Worm (Caenorhabditis elegans) whole organism, young adult: ENCODE measurements around the gene str-68.

Experiments
- C17E4.6 ChIP-seq: fragments of 200-800 bp; sonication (Bioruptor generic); IDR thresholded peaks from 2 replicates; pipeline ENCODE4 v1.3.6; 2022; ENCODE audit warnings: missing genetic modification reagents, missing genetic modification characterization, missing compliant biosample characterization
- F57C9.4 ChIP-seq: sonication (generic microtip); optimal IDR thresholded peaks from 2 replicates; lab custom pipeline; 2017; ENCODE audit warnings: mild to moderate bottlenecking, missing genetic modification characterization, missing compliant biosample characterization
- ZK185.1 ChIP-seq: sonication (generic microtip); optimal IDR thresholded peaks from 2 replicates; lab custom pipeline; 2016; ENCODE audit warnings: mild to moderate bottlenecking, missing genetic modification characterization, missing compliant biosample characterization; ENCODE audit not compliant: poor library complexity, severe bottlenecking
- ama-1 ChIP-seq, 3 experiments: fragments of 150-350 bp in 1 of 3; sonication (generic microtip) in 2 of 3; optimal IDR thresholded peaks; 2 replicates each; lab custom pipeline; 2014 to 2018; ENCODE audit warnings: missing biosample characterization in 2 of 3, missing genetic modification characterization in 2 of 3, missing genetic modification reagents in 2 of 3
- dpl-1 ChIP-seq: fragments of 150-350 bp; optimal IDR thresholded peaks from 2 replicates; lab custom pipeline; 2014; ENCODE audit warnings: missing biosample characterization, missing genetic modification reagents, missing genetic modification characterization
- egl-44 ChIP-seq: fragments of 200-800 bp; sonication (Bioruptor generic); IDR thresholded peaks from 2 replicates; pipeline ENCODE4 v1.3.6; 2022; ENCODE audit warnings: missing genetic modification reagents, missing genetic modification characterization, missing compliant biosample characterization
- egrh-3 ChIP-seq: fragments of 200-800 bp; sonication (Bioruptor generic); IDR thresholded peaks from 2 replicates; pipeline ENCODE4 v1.3.6; 2022; ENCODE audit warnings: missing genetic modification reagents, missing genetic modification characterization, missing compliant biosample characterization
- lin-54 ChIP-seq: fragments of 200-800 bp; sonication (Bioruptor generic); optimal IDR thresholded peaks from 2 replicates; lab custom pipeline; 2018; ENCODE audit warnings: mild to moderate bottlenecking, missing genetic modification characterization, missing compliant biosample characterization
- pha-4 ChIP-seq: fragments of 150-350 bp; sonication (generic microtip); optimal IDR thresholded peaks from 2 replicates; lab custom pipeline; 2014; ENCODE audit warnings: missing biosample characterization, missing genetic modification reagents, missing genetic modification characterization
- unc-130 ChIP-seq: sonication (generic microtip); optimal IDR thresholded peaks from 2 replicates; lab custom pipeline; 2016; ENCODE audit warnings: missing genetic modification reagents, missing genetic modification characterization, missing compliant biosample characterization

DNA sequence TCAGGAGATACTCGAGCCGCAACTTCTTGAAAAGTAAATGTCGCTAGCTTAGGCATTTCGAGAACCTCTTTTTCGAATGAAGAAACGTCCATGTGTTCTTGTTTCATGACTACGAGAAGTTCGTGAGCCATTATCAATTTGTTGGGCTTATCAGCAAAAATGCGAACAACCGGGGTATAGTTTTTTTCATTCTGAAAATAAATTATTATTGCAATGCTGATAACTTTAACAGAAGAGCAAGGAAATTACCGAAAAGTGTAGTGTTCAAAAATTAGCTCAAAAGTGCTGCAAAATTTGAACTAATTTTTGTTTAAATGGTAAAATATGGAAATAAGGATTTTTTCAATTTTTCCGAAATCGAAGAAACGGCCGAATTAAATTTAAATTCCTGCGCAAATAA is 4.8 kb upstream of the str-68 start:
- no peak for TF ChIP-seq egrh-3 (GFP tag; lab: Robert Waterston, UW)
- no peak for TF ChIP-seq pha-4 (tag; lab: Kevin White, UChicago)
- TF ChIP-seq egl-44 (GFP tag; lab: Robert Waterston, UW), result no peak
- TF ChIP-seq ZK185.1 (tag; lab: Kevin White, UChicago), result no peak
- TF ChIP-seq dpl-1, result no peak
- TF ChIP-seq lin-54 (GFP tag; lab: Kevin White, UChicago), result no peak
- no peak for TF ChIP-seq C17E4.6 (GFP tag; lab: Robert Waterston, UW)
- TF ChIP-seq unc-130, result no peak
- no peak for TF ChIP-seq ama-1 (optimal IDR thresholded peaks at IDR 0.05; lab: Kevin White, UChicago)
- no peak for TF ChIP-seq ama-1 (GFP tag; optimal IDR thresholded peaks at IDR 0.05; lab: Kevin White, UChicago)
- no peak for TF ChIP-seq F57C9.4 (tag; lab: Kevin White, UChicago)
